Worm (Caenorhabditis elegans): ENCODE data around the gene fkh-5.

- no peak for TF ChIP-seq unc-62 (GFP tag; optimal IDR thresholded peaks at IDR 0.05)
- TF ChIP-seq nhr-28 (tag; optimal IDR thresholded peaks at IDR 0.05): no peak
- no peak for TF ChIP-seq ces-1 (GFP tag; optimal IDR thresholded peaks at IDR 0.05)
- no peak for TF ChIP-seq nhr-76 (tag; optimal IDR thresholded peaks at IDR 0.05)
- TF ChIP-seq snpc-4 (tag; optimal IDR thresholded peaks at IDR 0.05): no peak
- TF ChIP-seq elt-3 (tag; optimal IDR thresholded peaks at IDR 0.05): no peak
- TF ChIP-seq ztf-11 (tag; optimal IDR thresholded peaks at IDR 0.05): no peak
- no peak for TF ChIP-seq nhr-237 (tag; optimal IDR thresholded peaks at IDR 0.05)
Observed at ce11 chrIII:4895313-4895712, 50.9 kb downstream of the fkh-5 start.

Measured in whole organism, mixed stage, embryonic.